Fruit fly (Drosophila melanogaster) whole organism, wandering third instar larva: ENCODE results near the gene CG32099.

ENCODE experiments used
- Abd-B ChIP-seq: fragments of >200 bp; optimal IDR thresholded peaks from 2 replicates; lab custom pipeline; 2017; ENCODE audit warnings: missing biosample characterization, missing genetic modification characterization
- CG32264 ChIP-seq: fragments of 200-800 bp; sonication (Bioruptor generic); optimal IDR thresholded peaks from 2 replicates; lab custom pipeline; 2016; ENCODE audit warnings: missing biosample characterization, missing genetic modification characterization
- CG9705 ChIP-seq: fragments of 200-800 bp; sonication (Bioruptor generic); optimal IDR thresholded peaks from 2 replicates; lab custom pipeline; 2018; ENCODE audit warnings: missing biosample characterization, mild to moderate bottlenecking, missing genetic modification characterization
- CrebA ChIP-seq: fragments of 200-800 bp; sonication (Bioruptor generic); optimal IDR thresholded peaks from 2 replicates; lab custom pipeline; 2016; ENCODE audit warnings: missing biosample characterization, mild to moderate bottlenecking, missing genetic modification characterization, borderline replicate concordance
- Dfd ChIP-seq: fragments of >200 bp; optimal IDR thresholded peaks from 2 replicates; lab custom pipeline; 2017; ENCODE audit warnings: missing biosample characterization, missing genetic modification characterization
- Dif ChIP-seq: fragments of 200-275, 200-300 bp; sonication (Bioruptor generic); optimal IDR thresholded peaks from 2 replicates; lab custom pipeline; 2018; ENCODE audit warnings: missing biosample characterization, missing genetic modification characterization; ENCODE audit not compliant: partially characterized antibody
- GATAd ChIP-seq: sonication (Bioruptor generic); optimal IDR thresholded peaks from 2 replicates; lab custom pipeline; 2016; ENCODE audit warnings: missing biosample characterization, missing genetic modification characterization
- HLH106 ChIP-seq: fragments of 200-800 bp; optimal IDR thresholded peaks from 3 replicates; lab custom pipeline; 2019; ENCODE audit warnings: missing biosample characterization, mild to moderate bottlenecking, missing genetic modification characterization, moderate library complexity
- Hnf4 ChIP-seq: fragments of 200-800 bp; sonication (Bioruptor generic); optimal IDR thresholded peaks from 2 replicates; lab custom pipeline; 2016; ENCODE audit warnings: missing biosample characterization, mild to moderate bottlenecking, missing genetic modification characterization
- Hr78 ChIP-seq: fragments of >200 bp; optimal IDR thresholded peaks from 2 replicates; lab custom pipeline; 2017; ENCODE audit warnings: missing biosample characterization, missing genetic modification characterization
- Hr83 ChIP-seq: fragments of 200-300 bp; sonication (Bioruptor generic); optimal IDR thresholded peaks from 2 replicates; lab custom pipeline; 2016; ENCODE audit warnings: missing biosample characterization, mild to moderate bottlenecking, missing genetic modification characterization, moderate library complexity; ENCODE audit not compliant: poor library complexity, severe bottlenecking
- Jra ChIP-seq: sonication (Bioruptor generic); optimal IDR thresholded peaks from 2 replicates; lab custom pipeline; 2016; ENCODE audit warnings: missing biosample characterization, missing genetic modification characterization
- Mio ChIP-seq: sonication (Bioruptor generic); optimal IDR thresholded peaks from 2 replicates; lab custom pipeline; 2016; ENCODE audit warnings: missing biosample characterization, missing genetic modification characterization
- Myc ChIP-seq: fragments of >200 bp; optimal IDR thresholded peaks from 2 replicates; lab custom pipeline; 2017
- N ChIP-seq: fragments of >200 bp; optimal IDR thresholded peaks from 2 replicates; lab custom pipeline; 2018; ENCODE audit warnings: missing biosample characterization, missing external identifiers, missing genetic modification characterization
- OdsH ChIP-seq: fragments of 200-800 bp; sonication (Bioruptor generic); optimal IDR thresholded peaks from 2 replicates; lab custom pipeline; 2016; ENCODE audit warnings: missing biosample characterization, mild to moderate bottlenecking, missing genetic modification characterization
- Rel ChIP-seq, 2 experiments: fragments of 200-800 bp; sonication (Bioruptor generic) in 1 of 2; optimal IDR thresholded peaks; 2 replicates in 1 of 2; 3 replicates in 1 of 2; lab custom pipeline; 2016 to 2019; ENCODE audit warnings: mild to moderate bottlenecking in 2 of 2, missing biosample characterization in 2 of 2, missing genetic modification characterization in 2 of 2, moderate library complexity in 1 of 2
- Sp1 ChIP-seq: fragments of 200-800 bp; sonication (Bioruptor generic); optimal IDR thresholded peaks from 3 replicates; lab custom pipeline; 2019; ENCODE audit warnings: missing biosample characterization, mild to moderate bottlenecking, missing genetic modification characterization, moderate library complexity
- Vsx2 ChIP-seq: fragments of 200-300, 225-300 bp; sonication (Bioruptor generic); optimal IDR thresholded peaks from 2 replicates; lab custom pipeline; 2018; ENCODE audit warnings: missing biosample characterization, missing genetic modification characterization; ENCODE audit not compliant: partially characterized antibody
- br ChIP-seq: fragments of 200-800 bp; sonication (Bioruptor generic); optimal IDR thresholded peaks from 2 replicates; lab custom pipeline; 2016; ENCODE audit warnings: missing biosample characterization, missing genetic modification characterization
- brk ChIP-seq: fragments of 200-800 bp; sonication (Bioruptor generic); optimal IDR thresholded peaks from 2 replicates; lab custom pipeline; 2016; ENCODE audit warnings: missing biosample characterization, mild to moderate bottlenecking, missing genetic modification characterization
- dl ChIP-seq, 2 experiments: fragments of 175-275, 200-275 bp in 1 of 2; fragments of 200-275 bp in 1 of 2; sonication (Bioruptor generic); optimal IDR thresholded peaks; lab custom pipeline; 2018; ENCODE audit warnings: mild to moderate bottlenecking in 2 of 2, missing biosample characterization in 2 of 2, missing genetic modification characterization in 2 of 2, moderate library complexity in 2 of 2; ENCODE audit not compliant: partially characterized antibody in 2 of 2, insufficient read depth in 1 of 2
- dmrt93B ChIP-seq: fragments of 200-800 bp; sonication (Bioruptor generic); optimal IDR thresholded peaks from 2 replicates; lab custom pipeline; 2018; ENCODE audit warnings: missing biosample characterization, mild to moderate bottlenecking, missing genetic modification characterization
- dsf ChIP-seq: sonication (Bioruptor generic); optimal IDR thresholded peaks from 2 replicates; lab custom pipeline; 2016; ENCODE audit warnings: missing biosample characterization, missing genetic modification characterization, borderline replicate concordance
- ey ChIP-seq: fragments of 200-800 bp; sonication (Bioruptor generic); optimal IDR thresholded peaks from 2 replicates; lab custom pipeline; 2016; ENCODE audit warnings: missing biosample characterization, missing genetic modification characterization
- foxo ChIP-seq, 2 experiments: fragments of 200-800 bp; sonication (Bioruptor generic); optimal IDR thresholded peaks; 2 replicates in 1 of 2; 3 replicates in 1 of 2; lab custom pipeline; 2016 to 2017; ENCODE audit warnings: missing biosample characterization in 2 of 2, missing genetic modification characterization in 2 of 2
- fru ChIP-seq: fragments of 200-800 bp; sonication (Bioruptor generic); optimal IDR thresholded peaks from 3 replicates; lab custom pipeline; 2016; ENCODE audit warnings: missing biosample characterization, mild to moderate bottlenecking, missing genetic modification characterization
- h ChIP-seq: fragments of 200-800 bp; sonication (Bioruptor generic); optimal IDR thresholded peaks from 3 replicates; lab custom pipeline; 2016; ENCODE audit warnings: missing biosample characterization, mild to moderate bottlenecking, missing genetic modification characterization
- jim ChIP-seq: fragments of 175-275, 200-325 bp; sonication (Bioruptor generic); optimal IDR thresholded peaks from 2 replicates; lab custom pipeline; 2016; ENCODE audit warnings: missing biosample characterization, mild to moderate bottlenecking, missing genetic modification characterization
- lola ChIP-seq: fragments of >200 bp; optimal IDR thresholded peaks from 2 replicates; lab custom pipeline; 2017; ENCODE audit warnings: missing biosample characterization, missing genetic modification characterization
- pan ChIP-seq: fragments of >200 bp; optimal IDR thresholded peaks from 2 replicates; lab custom pipeline; 2017
- psq ChIP-seq: fragments of 200-800 bp; sonication (Bioruptor generic); optimal IDR thresholded peaks from 3 replicates; lab custom pipeline; 2017; ENCODE audit warnings: missing biosample characterization, mild to moderate bottlenecking, missing genetic modification characterization, moderate library complexity
- rgr ChIP-seq: fragments of 200-800 bp; sonication (Bioruptor generic); optimal IDR thresholded peaks from 3 replicates; lab custom pipeline; 2016; ENCODE audit warnings: missing biosample characterization, mild to moderate bottlenecking, missing genetic modification characterization
- sage ChIP-seq: fragments of 200-800 bp; sonication (Bioruptor generic); optimal IDR thresholded peaks from 2 replicates; lab custom pipeline; 2016; ENCODE audit warnings: missing biosample characterization, mild to moderate bottlenecking, missing genetic modification characterization
- sv ChIP-seq: fragments of 200-800 bp; sonication (Bioruptor generic); optimal IDR thresholded peaks from 3 replicates; lab custom pipeline; 2016; ENCODE audit warnings: missing biosample characterization, missing genetic modification characterization
- tai ChIP-seq: sonication (Bioruptor generic); optimal IDR thresholded peaks from 2 replicates; lab custom pipeline; 2016; ENCODE audit warnings: missing biosample characterization, missing genetic modification characterization
- usp ChIP-seq: fragments of >200 bp; optimal IDR thresholded peaks from 2 replicates; lab custom pipeline; 2017; ENCODE audit warnings: missing biosample characterization, missing genetic modification characterization
- woc ChIP-seq: sonication (Bioruptor generic); optimal IDR thresholded peaks from 2 replicates; lab custom pipeline; 2016; ENCODE audit warnings: missing biosample characterization, mild to moderate bottlenecking, missing genetic modification characterization

CG32099 gene

DNA sequence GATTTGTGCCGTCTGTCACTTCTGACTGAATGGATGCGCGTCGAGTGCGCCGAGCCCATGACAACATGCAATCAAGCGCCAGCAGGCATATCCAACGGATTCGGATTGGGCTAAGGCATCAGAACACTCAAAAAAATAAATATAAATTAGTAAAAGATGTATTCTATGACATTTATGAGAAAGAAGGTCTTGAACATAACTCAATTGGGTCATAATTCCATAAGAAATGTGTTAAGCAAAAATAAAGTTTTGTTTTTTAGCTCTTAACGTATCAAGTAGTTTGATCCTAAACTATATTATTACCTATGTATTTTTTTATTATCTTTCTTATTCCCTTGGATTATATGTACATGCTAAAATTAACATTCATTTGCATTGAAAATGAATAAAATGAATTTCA is 35.5 kb upstream of the CG32099 start:
- TF ChIP-seq foxo (GFP tag; optimal IDR thresholded peaks at IDR 0.05; lab: Kevin White, UChicago) (no peak), psq (GFP tag; lab: Kevin White, UChicago) (no peak), brk (GFP tag; lab: Kevin White, UChicago) (no peak)

DNA sequence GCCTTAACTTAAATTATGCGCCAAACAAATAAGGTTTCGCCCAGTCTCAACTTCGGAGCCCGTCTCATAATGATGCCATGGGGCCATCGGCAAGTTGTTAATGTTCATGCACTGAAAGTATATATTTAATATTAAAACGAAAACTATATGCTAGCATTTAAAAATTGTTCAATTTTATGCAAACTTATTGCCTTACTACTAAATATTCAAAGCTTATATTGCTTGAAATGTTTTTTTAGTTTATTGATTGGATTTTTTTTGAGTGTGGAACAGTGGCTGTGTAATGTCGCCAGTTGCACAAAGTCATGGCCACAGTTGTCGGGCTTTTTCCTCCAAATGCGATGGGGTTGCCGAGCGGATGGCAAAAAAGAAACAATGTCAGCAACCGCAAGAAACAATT is 34.9 kb upstream of the CG32099 start:
- TF ChIP-seq N (no peak), OdsH (GFP tag; lab: Kevin White, UChicago) (peak; percentile 77), fru (GFP tag; lab: Kevin White, UChicago) (peak; percentile 80), brk (GFP tag; lab: Kevin White, UChicago) (peak; percentile 71), CG9705 (GFP tag; lab: Kevin White, UChicago) (no peak), ey (GFP tag; lab: Kevin White, UChicago) (peak; percentile 68), sv (no peak), Myc (lab: Kevin White, UChicago) (no peak), Hr83 (no peak), Hr78 (no peak), woc (GFP tag; lab: Kevin White, UChicago) (peak; percentile 75), Hnf4 (GFP tag; lab: Kevin White, UChicago) (peak; percentile 79), lola (GFP tag; lab: Kevin White, UChicago) (no peak), Dif (GFP tag; lab: Kevin White, UChicago) (no peak), Dfd (GFP tag; lab: Kevin White, UChicago) (no peak), CrebA (GFP tag; lab: Kevin White, UChicago) (no peak), pan (lab: Kevin White, UChicago) (no peak), tai (GFP tag; lab: Kevin White, UChicago) (peak; percentile 67), Sp1 (peak; percentile 74), CG32264 (GFP tag; lab: Kevin White, UChicago) (peak; percentile 15), rgr (GFP tag; lab: Kevin White, UChicago) (peak; percentile 73), dsf (no peak), Jra (GFP tag; lab: Kevin White, UChicago) (peak; percentile 37), jim (GFP tag; lab: Kevin White, UChicago) (no peak), Vsx2 (GFP tag; lab: Kevin White, UChicago) (no peak), GATAd (GFP tag; lab: Kevin White, UChicago) (no peak), dl (GFP tag; optimal IDR thresholded peaks at IDR 0.05; lab: Kevin White, UChicago; ENCODE audit: insufficient read depth in 1 of 2, partially characterized antibody in 2 of 2) (no peak), usp (GFP tag; lab: Kevin White, UChicago) (no peak), foxo (GFP tag; optimal IDR thresholded peaks at IDR 0.05; lab: Kevin White, UChicago) (peak in 1 of 2 experiments; percentile 74), dmrt93B (GFP tag; lab: Kevin White, UChicago) (peak; percentile 62), Rel (GFP tag; optimal IDR thresholded peaks at IDR 0.05; lab: Kevin White, UChicago) (no peak), Rel (tag; optimal IDR thresholded peaks at IDR 0.05; lab: Kevin White, UChicago) (no peak), Mio (GFP tag; lab: Kevin White, UChicago) (no peak), psq (GFP tag; lab: Kevin White, UChicago) (peak; percentile 50), HLH106 (peak; percentile 78), br (GFP tag; lab: Kevin White, UChicago) (peak; percentile 79), sage (GFP tag; lab: Kevin White, UChicago) (peak; percentile 70), Abd-B (GFP tag; lab: Kevin White, UChicago) (no peak), h (peak; percentile 82)

DNA sequence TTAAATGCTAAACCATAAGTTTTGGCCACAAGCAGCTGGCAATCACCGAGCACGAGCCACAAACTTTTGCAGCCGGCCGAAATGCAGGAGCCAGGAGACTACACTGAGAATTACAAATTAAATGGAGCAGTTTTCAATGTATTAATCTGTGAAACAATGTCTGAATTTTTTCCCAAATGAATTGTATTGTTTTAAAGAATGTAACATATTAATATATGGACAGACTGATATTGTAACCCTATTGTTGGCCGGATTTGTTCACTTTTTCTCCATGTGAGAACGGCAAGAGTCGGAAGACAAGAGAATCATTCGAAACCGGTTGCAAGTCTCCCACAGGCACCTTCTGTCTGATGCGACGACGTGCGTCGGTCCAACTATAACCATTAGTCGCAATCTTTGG is 34.0 kb upstream of the CG32099 start:
- TF ChIP-seq sage (GFP tag; lab: Kevin White, UChicago) (peak; percentile 89), rgr (GFP tag; lab: Kevin White, UChicago) (peak; percentile 91), Hr78 (no peak), Rel (GFP tag; optimal IDR thresholded peaks at IDR 0.05; lab: Kevin White, UChicago) (peak; percentile 96), Rel (tag; optimal IDR thresholded peaks at IDR 0.05; lab: Kevin White, UChicago) (peak; percentile 58), psq (GFP tag; lab: Kevin White, UChicago) (peak; percentile 90), br (GFP tag; lab: Kevin White, UChicago) (peak; percentile 94), Jra (GFP tag; lab: Kevin White, UChicago) (peak; percentile 78), sv (no peak), ey (GFP tag; lab: Kevin White, UChicago) (peak; percentile 93), usp (GFP tag; lab: Kevin White, UChicago) (no peak), Sp1 (peak; percentile 89), CG9705 (GFP tag; lab: Kevin White, UChicago) (peak; percentile 71), Hnf4 (GFP tag; lab: Kevin White, UChicago) (peak; percentile 84), dmrt93B (GFP tag; lab: Kevin White, UChicago) (peak; percentile 79), h (peak; percentile 93), N (no peak), OdsH (GFP tag; lab: Kevin White, UChicago) (peak; percentile 93), GATAd (GFP tag; lab: Kevin White, UChicago) (no peak), brk (GFP tag; lab: Kevin White, UChicago) (peak; percentile 86), CG32264 (GFP tag; lab: Kevin White, UChicago) (peak; percentile 82), CrebA (GFP tag; lab: Kevin White, UChicago) (no peak), Abd-B (GFP tag; lab: Kevin White, UChicago) (no peak), fru (GFP tag; lab: Kevin White, UChicago) (peak; percentile 94), dsf (peak; percentile 62), HLH106 (peak; percentile 91), foxo (GFP tag; optimal IDR thresholded peaks at IDR 0.05; lab: Kevin White, UChicago) (peak; percentile 46 to 93), Dfd (GFP tag; lab: Kevin White, UChicago) (no peak), Mio (GFP tag; lab: Kevin White, UChicago) (peak; percentile 22), Dif (GFP tag; lab: Kevin White, UChicago) (no peak), woc (GFP tag; lab: Kevin White, UChicago) (peak; percentile 89), jim (GFP tag; lab: Kevin White, UChicago) (no peak)
